Fruit fly (Drosophila melanogaster) whole organism, embryonic: ENCODE data around the gene CG13670.

Source experiments
- B-H1 ChIP-seq: fragments of 200-800 bp; sonication (Bioruptor generic); IDR thresholded peaks from 3 replicates; pipeline ENCODE4 v1.3.6; 2022; ENCODE audit warnings: missing biosample characterization, missing genetic modification characterization
- Bdp1 ChIP-seq: fragments of 200-800 bp; sonication (Bioruptor generic); optimal IDR thresholded peaks from 3 replicates; lab custom pipeline; 2016; ENCODE audit warnings: missing biosample characterization, missing genetic modification characterization
- CG10565 ChIP-seq: fragments of 200-800 bp; sonication (Bioruptor generic); optimal IDR thresholded peaks from 3 replicates; lab custom pipeline; 2016; ENCODE audit warnings: missing biosample characterization, mild to moderate bottlenecking, missing genetic modification characterization
- CG12071 ChIP-seq: fragments of 200-800 bp; sonication (Bioruptor generic); optimal IDR thresholded peaks from 3 replicates; lab custom pipeline; 2018; ENCODE audit warnings: missing biosample characterization, mild to moderate bottlenecking, missing genetic modification characterization
- CG12942 ChIP-seq: fragments of 200-800 bp; sonication (Bioruptor generic); optimal IDR thresholded peaks from 3 replicates; lab custom pipeline; 2016; ENCODE audit warnings: missing biosample characterization, missing genetic modification characterization
- CG15269 ChIP-seq: fragments of 200-800 bp; sonication (Bioruptor generic); optimal IDR thresholded peaks from 2 replicates; lab custom pipeline; 2018; ENCODE audit warnings: missing biosample characterization, mild to moderate bottlenecking, missing genetic modification characterization, moderate library complexity
- CG17361 ChIP-seq: fragments of 200-800 bp; sonication (Bioruptor generic); IDR thresholded peaks from 3 replicates; pipeline ENCODE4 v1.3.6; 2022; ENCODE audit warnings: missing biosample characterization, missing genetic modification characterization
- CG2875 ChIP-seq: fragments of 200-800 bp; sonication (Bioruptor generic); optimal IDR thresholded peaks from 2 replicates; lab custom pipeline; 2017; ENCODE audit warnings: missing biosample characterization, mild to moderate bottlenecking, missing genetic modification characterization, missing genetic modification reagents
- CG3281 ChIP-seq: fragments of 200-800 bp; sonication (Bioruptor generic); optimal IDR thresholded peaks from 3 replicates; lab custom pipeline; 2017; ENCODE audit warnings: missing biosample characterization, mild to moderate bottlenecking, missing genetic modification characterization
- CG3838 ChIP-seq: fragments of 200-800 bp; sonication (Bioruptor generic); optimal IDR thresholded peaks from 3 replicates; lab custom pipeline; 2016; ENCODE audit warnings: missing biosample characterization, missing genetic modification characterization
- CG9797 ChIP-seq: fragments of 200-800 bp; sonication (Bioruptor generic); optimal IDR thresholded peaks from 3 replicates; lab custom pipeline; 2018; ENCODE audit warnings: missing biosample characterization, mild to moderate bottlenecking, missing genetic modification characterization
- Chrac-16 ChIP-seq: fragments of 200-800 bp; sonication (Bioruptor generic); optimal IDR thresholded peaks from 3 replicates; lab custom pipeline; 2016; ENCODE audit warnings: missing biosample characterization, missing genetic modification characterization
- Dip2 ChIP-seq: fragments of 200-800 bp; sonication (Bioruptor generic); IDR thresholded peaks from 2 replicates; pipeline ENCODE4 v1.3.6; 2022; ENCODE audit warnings: missing biosample characterization, missing genetic modification characterization
- ERR ChIP-seq: fragments of 200-800 bp; sonication (Bioruptor generic); optimal IDR thresholded peaks from 2 replicates; lab custom pipeline; 2016; ENCODE audit warnings: missing biosample characterization, missing genetic modification characterization
- Fer3 ChIP-seq: fragments of 200-800 bp; sonication (Bioruptor generic); optimal IDR thresholded peaks from 2 replicates; lab custom pipeline; 2018; ENCODE audit warnings: missing biosample characterization, mild to moderate bottlenecking, missing genetic modification characterization, moderate library complexity
- HLH54F ChIP-seq: fragments of 200-800 bp; sonication (Bioruptor generic); optimal IDR thresholded peaks from 3 replicates; lab custom pipeline; 2016; ENCODE audit warnings: missing biosample characterization, missing genetic modification characterization
- Hr3 ChIP-seq: fragments of 200-800 bp; sonication (Bioruptor generic); optimal IDR thresholded peaks from 3 replicates; lab custom pipeline; 2016; ENCODE audit warnings: missing biosample characterization, missing genetic modification characterization
- Hr78 ChIP-seq, 2 experiments: fragments of 200-800 bp in 1 of 2; fragments of >200 bp in 1 of 2; sonication (Bioruptor generic) in 1 of 2; optimal IDR thresholded peaks; 2 replicates each; lab custom pipeline; 2017 to 2019; ENCODE audit warnings: missing biosample characterization in 2 of 2, missing genetic modification characterization in 2 of 2, mild to moderate bottlenecking in 1 of 2, moderate library complexity in 1 of 2
- MTF-1 ChIP-seq: fragments of 200-800 bp; sonication (Bioruptor generic); optimal IDR thresholded peaks from 2 replicates; lab custom pipeline; 2018; ENCODE audit warnings: missing biosample characterization, mild to moderate bottlenecking, missing genetic modification characterization, borderline replicate concordance
- Myb ChIP-seq: fragments of 200-800 bp; sonication (Bioruptor generic); optimal IDR thresholded peaks from 2 replicates; lab custom pipeline; 2016; ENCODE audit warnings: missing biosample characterization, missing genetic modification characterization
- Spps ChIP-seq: fragments of 200-800 bp; sonication (Bioruptor generic); optimal IDR thresholded peaks from 2 replicates; lab custom pipeline; 2018; ENCODE audit warnings: missing biosample characterization, mild to moderate bottlenecking, missing genetic modification characterization
- Sry-β ChIP-seq: fragments of 200-800 bp; sonication (Bioruptor generic); optimal IDR thresholded peaks from 2 replicates; lab custom pipeline; 2018; ENCODE audit warnings: missing biosample characterization, mild to moderate bottlenecking, missing genetic modification characterization, moderate library complexity
- TFAM ChIP-seq: fragments of 200-800 bp; sonication (Bioruptor generic); optimal IDR thresholded peaks from 2 replicates; lab custom pipeline; 2017; ENCODE audit warnings: missing biosample characterization, missing genetic modification characterization, inconsistent platforms
- Usf ChIP-seq: fragments of 200-800 bp; sonication (Bioruptor generic); optimal IDR thresholded peaks from 2 replicates; lab custom pipeline; 2017; ENCODE audit warnings: missing genotype, missing biosample characterization, missing genetic modification characterization
- ase ChIP-seq: fragments of 200-800 bp; sonication (Bioruptor generic); IDR thresholded peaks from 3 replicates; pipeline ENCODE4 v1.3.6; 2022; ENCODE audit warnings: missing biosample characterization, missing genetic modification characterization
- ato ChIP-seq: fragments of 200-800 bp; sonication (Bioruptor generic); IDR thresholded peaks from 2 replicates; pipeline ENCODE4 v1.3.6; 2022; ENCODE audit warnings: missing biosample characterization, missing genetic modification characterization; ENCODE audit not compliant: partially characterized antibody
- az2 ChIP-seq: fragments of 200-800 bp; sonication (Bioruptor generic); optimal IDR thresholded peaks from 3 replicates; lab custom pipeline; 2016; ENCODE audit warnings: missing biosample characterization, missing genetic modification characterization
- chinmo ChIP-seq: fragments of 200-800 bp; sonication (Bioruptor generic); IDR thresholded peaks from 4 replicates; pipeline ENCODE4 v1.3.6; 2022; ENCODE audit warnings: missing biosample characterization, missing genetic modification characterization; ENCODE audit not compliant: partially characterized antibody
- crol ChIP-seq: fragments of 200-800 bp; sonication (Bioruptor generic); IDR thresholded peaks from 2 replicates; pipeline ENCODE4 v1.3.6; 2022; ENCODE audit warnings: missing biosample characterization, missing genetic modification characterization
- crp ChIP-seq, 2 experiments: fragments of 200-800 bp; sonication (Bioruptor generic); optimal IDR thresholded peaks; 2 replicates in 1 of 2; 3 replicates in 1 of 2; lab custom pipeline; 2017; ENCODE audit warnings: missing biosample characterization in 2 of 2, missing genetic modification characterization in 2 of 2, mild to moderate bottlenecking in 1 of 2, moderate library complexity in 1 of 2
- cwo ChIP-seq: fragments of 200-800 bp; sonication (Bioruptor generic); optimal IDR thresholded peaks from 3 replicates; lab custom pipeline; 2017; ENCODE audit warnings: missing biosample characterization, missing genetic modification characterization, mild to moderate bottlenecking, moderate library complexity, missing genetic modification reagents
- dati ChIP-seq: fragments of 200-800 bp; sonication (Bioruptor generic); IDR thresholded peaks from 2 replicates; pipeline ENCODE4 v1.3.6; 2022; ENCODE audit warnings: missing biosample characterization, missing genetic modification characterization
- dysf ChIP-seq: fragments of 200-800 bp; sonication (Bioruptor generic); IDR thresholded peaks from 3 replicates; pipeline ENCODE4 v1.3.6; 2022; ENCODE audit warnings: missing biosample characterization, missing genetic modification characterization
- eyg ChIP-seq: fragments of 200-800 bp; sonication (Bioruptor generic); optimal IDR thresholded peaks from 3 replicates; lab custom pipeline; 2016; ENCODE audit warnings: missing biosample characterization, missing genetic modification characterization
- gfzf ChIP-seq: fragments of 200-800 bp; sonication (Bioruptor generic); optimal IDR thresholded peaks from 2 replicates; lab custom pipeline; 2016; ENCODE audit warnings: missing biosample characterization, mild to moderate bottlenecking, missing genetic modification characterization, moderate library complexity
- gsb-n ChIP-seq: fragments of 200-800 bp; sonication (Bioruptor generic); optimal IDR thresholded peaks from 3 replicates; lab custom pipeline; 2018; ENCODE audit warnings: missing biosample characterization, mild to moderate bottlenecking, missing genetic modification characterization
- gt ChIP-seq: fragments of 200-800 bp; sonication (Bioruptor generic); IDR thresholded peaks from 2 replicates; pipeline ENCODE4 v1.3.6; 2022; ENCODE audit warnings: missing biosample characterization, missing genetic modification characterization
- hb ChIP-seq: fragments of 200-800 bp; sonication (Bioruptor generic); IDR thresholded peaks from 3 replicates; pipeline ENCODE4 v1.3.6; 2022; ENCODE audit warnings: missing biosample characterization, missing genetic modification characterization; ENCODE audit not compliant: partially characterized antibody
- hbn ChIP-seq: fragments of 200-800 bp; sonication (Bioruptor generic); IDR thresholded peaks from 2 replicates; pipeline ENCODE4 v1.3.6; 2022; ENCODE audit warnings: missing biosample characterization, missing genetic modification characterization; ENCODE audit not compliant: partially characterized antibody
- inv ChIP-seq: fragments of 200-800 bp; sonication (Bioruptor generic); IDR thresholded peaks from 2 replicates; pipeline ENCODE4 v1.3.6; 2022; ENCODE audit warnings: missing biosample characterization, missing genetic modification characterization; ENCODE audit not compliant: partially characterized antibody
- jumu ChIP-seq: fragments of 200-800 bp; sonication (Bioruptor generic); optimal IDR thresholded peaks from 3 replicates; lab custom pipeline; 2016; ENCODE audit warnings: missing biosample characterization, missing genetic modification characterization
- kah ChIP-seq: fragments of 200-800 bp; sonication (Bioruptor generic); optimal IDR thresholded peaks from 2 replicates; lab custom pipeline; 2018; ENCODE audit warnings: missing biosample characterization, mild to moderate bottlenecking, missing genetic modification characterization
- klu ChIP-seq: fragments of 200-800 bp; sonication (Bioruptor generic); IDR thresholded peaks from 2 replicates; pipeline ENCODE4 v1.3.6; 2022; ENCODE audit warnings: missing biosample characterization, missing genetic modification characterization
- luna ChIP-seq: fragments of 200-800 bp; sonication (Bioruptor generic); optimal IDR thresholded peaks from 2 replicates; lab custom pipeline; 2016; ENCODE audit warnings: missing biosample characterization, missing genetic modification characterization
- onecut ChIP-seq: fragments of 200-800 bp; sonication (Bioruptor generic); IDR thresholded peaks from 2 replicates; pipeline ENCODE4 v1.3.6; 2022; ENCODE audit warnings: missing biosample characterization, missing genetic modification characterization
- phol ChIP-seq: fragments of 200-800 bp; sonication (Bioruptor generic); optimal IDR thresholded peaks from 3 replicates; lab custom pipeline; 2018; ENCODE audit warnings: missing biosample characterization, mild to moderate bottlenecking, missing genetic modification characterization, moderate library complexity
- sim ChIP-seq: fragments of 200-800 bp; sonication (Bioruptor generic); IDR thresholded peaks from 2 replicates; pipeline ENCODE4 v1.3.6; 2022; ENCODE audit warnings: missing biosample characterization, missing genetic modification characterization
- so ChIP-seq: fragments of 200-800 bp; sonication (Bioruptor generic); IDR thresholded peaks from 3 replicates; pipeline ENCODE4 v1.3.6; 2022; ENCODE audit warnings: missing biosample characterization, missing genetic modification characterization
- trem ChIP-seq: fragments of 200-800 bp; optimal IDR thresholded peaks from 3 replicates; lab custom pipeline; 2019; ENCODE audit warnings: missing biosample characterization, mild to moderate bottlenecking, missing genetic modification characterization, moderate library complexity
- wor ChIP-seq: fragments of 200-800 bp; sonication (Bioruptor generic); IDR thresholded peaks from 2 replicates; pipeline ENCODE4 v1.3.6; 2022; ENCODE audit warnings: missing biosample characterization, missing genetic modification characterization
- zf30C ChIP-seq: fragments of 200-800 bp; sonication (Bioruptor generic); optimal IDR thresholded peaks from 3 replicates; lab custom pipeline; 2018; ENCODE audit warnings: missing biosample characterization, mild to moderate bottlenecking, missing genetic modification characterization

Gene CG13670

dm6 chr3L:8347346-8347745 lies 26.8 kb downstream of the CG13670 start (continued):
- TF ChIP-seq Usf = no peak
- peak; percentile 37; the same call in 1 of the 3 replicates for TF ChIP-seq ase (GFP tag; lab: Robert Waterston, UW)
- TF ChIP-seq Bdp1 (GFP tag; lab: Kevin White, UChicago) = no peak
- peak; percentile 11 for TF ChIP-seq cwo (GFP tag; lab: Kevin White, UChicago)
- TF ChIP-seq zf30C (GFP tag; lab: Kevin White, UChicago) = no peak
- no peak for TF ChIP-seq Dip2 (GFP tag; lab: Robert Waterston, UW)
- no peak for TF ChIP-seq az2 (GFP tag; lab: Kevin White, UChicago)
- TF ChIP-seq klu (GFP tag; lab: Robert Waterston, UW) = no peak
- peak; percentile 40 for TF ChIP-seq onecut (GFP tag; lab: Robert Waterston, UW)
- TF ChIP-seq crol (GFP tag; lab: Robert Waterston, UW) = no peak
- TF ChIP-seq kah = no peak
- no peak for TF ChIP-seq sim
- TF ChIP-seq jumu (GFP tag; lab: Kevin White, UChicago) = no peak
- TF ChIP-seq CG9797 (GFP tag; lab: Kevin White, UChicago) = no peak
- TF ChIP-seq CG15269 (tag; lab: Kevin White, UChicago) = no peak
- TF ChIP-seq B-H1 (GFP tag; lab: Robert Waterston, UW) = no peak; the same call in 2 of the 3 replicates
- no peak for TF ChIP-seq ERR
- TF ChIP-seq dati (GFP tag; lab: Robert Waterston, UW) = no peak
- TF ChIP-seq CG3838 (GFP tag; lab: Kevin White, UChicago) = no peak
- TF ChIP-seq Sry-β (GFP tag; lab: Kevin White, UChicago) = no peak
- no peak for TF ChIP-seq Hr78 (GFP tag; optimal IDR thresholded peaks at IDR 0.05; lab: Kevin White, UChicago)
- TF ChIP-seq phol (tag; lab: Kevin White, UChicago) = no peak
- TF ChIP-seq trem (tag; lab: Kevin White, UChicago) = no peak
- no peak for TF ChIP-seq Myb (GFP tag; lab: Kevin White, UChicago)
- peak; percentile 19 for TF ChIP-seq Fer3 (tag; lab: Kevin White, UChicago)
- no peak for TF ChIP-seq TFAM (GFP tag; lab: Kevin White, UChicago)
- no peak for TF ChIP-seq hbn (GFP tag; lab: Robert Waterston, UW)
- TF ChIP-seq wor (GFP tag; lab: Robert Waterston, UW) = no peak
- no peak for TF ChIP-seq CG17361
- TF ChIP-seq Chrac-16 (GFP tag; lab: Kevin White, UChicago) = no peak
- 0 out of 4 replicates have a peak, but pooled peaks have one; percentile 52 for TF ChIP-seq chinmo (GFP tag; lab: Robert Waterston, UW)
- no peak for TF ChIP-seq hb (GFP tag; lab: Robert Waterston, UW)
- no peak for TF ChIP-seq CG3281 (GFP tag; lab: Kevin White, UChicago)
- no peak for TF ChIP-seq ato (GFP tag; lab: Robert Waterston, UW)
- TF ChIP-seq CG12071 (GFP tag; lab: Kevin White, UChicago) = peak; percentile 64
- TF ChIP-seq luna (GFP tag; lab: Kevin White, UChicago) = no peak
- peak; percentile 49; the same call in 1 of the 3 replicates for TF ChIP-seq so (GFP tag; lab: Robert Waterston, UW)
- peak; percentile 56 for TF ChIP-seq MTF-1 (GFP tag; lab: Kevin White, UChicago)
- TF ChIP-seq dysf (GFP tag; lab: Robert Waterston, UW) = 0 out of 3 replicates have a peak, but pooled peaks have one; percentile 31
- TF ChIP-seq inv (GFP tag; lab: Robert Waterston, UW) = no peak
- TF ChIP-seq gsb-n (tag; lab: Kevin White, UChicago) = no peak
- TF ChIP-seq HLH54F = no peak
- no peak for TF ChIP-seq CG10565
- no peak for TF ChIP-seq crp (GFP tag; optimal IDR thresholded peaks at IDR 0.05; lab: Kevin White, UChicago)
- TF ChIP-seq gfzf (GFP tag; lab: Kevin White, UChicago) = no peak
- TF ChIP-seq CG2875 = peak; percentile 44
- TF ChIP-seq Hr3 (GFP tag; lab: Kevin White, UChicago) = no peak
- TF ChIP-seq eyg (GFP tag; lab: Kevin White, UChicago) = no peak
- no peak for TF ChIP-seq gt (GFP tag; lab: Robert Waterston, UW)
- TF ChIP-seq Spps = no peak
- no peak for TF ChIP-seq CG12942
